Fruit fly (Drosophila melanogaster): ENCODE data around the gene FoxP.

FoxP gene

DNA sequence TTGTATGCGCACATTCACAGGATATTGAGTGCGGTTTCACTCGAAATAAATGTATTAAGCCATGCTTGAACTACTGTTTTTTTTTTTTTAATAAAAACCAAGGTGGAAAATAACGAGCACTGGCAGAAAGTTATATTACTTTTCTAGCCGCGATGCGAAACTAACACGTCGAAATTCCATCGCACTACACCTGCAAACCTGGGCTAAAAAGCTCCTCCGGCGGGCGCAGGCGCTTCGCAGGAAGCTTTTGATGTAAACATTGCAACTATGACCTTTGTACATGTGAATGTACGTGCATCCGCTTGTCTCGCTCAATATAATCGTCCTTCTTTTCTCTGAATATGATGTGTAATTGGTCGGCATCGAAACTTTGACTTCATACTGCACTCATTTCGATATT lies 9.1 kb upstream of the FoxP start, which contains the start of gene side-VII:
Gene side-VII (minus strand): TSS at position 187 of the 400 bp plus-strand sequence.
- TF ChIP-seq CG9705 (GFP tag; optimal IDR thresholded peaks at IDR 0.05) = no peak
- TF ChIP-seq Mio (GFP tag; optimal IDR thresholded peaks at IDR 0.05) = no peak
- TF ChIP-seq CrebA (GFP tag; optimal IDR thresholded peaks at IDR 0.05; ENCODE audit: borderline replicate concordance) = no peak
- TF ChIP-seq Dfd (GFP tag; optimal IDR thresholded peaks at IDR 0.05) = no peak
- no peak for TF ChIP-seq Jra (GFP tag; optimal IDR thresholded peaks at IDR 0.05)
- TF ChIP-seq CG32264 (GFP tag; optimal IDR thresholded peaks at IDR 0.05) = no peak
- TF ChIP-seq Vsx2 (GFP tag; optimal IDR thresholded peaks at IDR 0.05; ENCODE audit: partially characterized antibody) = no peak
- no peak for TF ChIP-seq Abd-B (GFP tag; optimal IDR thresholded peaks at IDR 0.05)
- TF ChIP-seq tai (GFP tag; optimal IDR thresholded peaks at IDR 0.05) = no peak
- no peak for TF ChIP-seq rgr (GFP tag; optimal IDR thresholded peaks at IDR 0.05)

DNA sequence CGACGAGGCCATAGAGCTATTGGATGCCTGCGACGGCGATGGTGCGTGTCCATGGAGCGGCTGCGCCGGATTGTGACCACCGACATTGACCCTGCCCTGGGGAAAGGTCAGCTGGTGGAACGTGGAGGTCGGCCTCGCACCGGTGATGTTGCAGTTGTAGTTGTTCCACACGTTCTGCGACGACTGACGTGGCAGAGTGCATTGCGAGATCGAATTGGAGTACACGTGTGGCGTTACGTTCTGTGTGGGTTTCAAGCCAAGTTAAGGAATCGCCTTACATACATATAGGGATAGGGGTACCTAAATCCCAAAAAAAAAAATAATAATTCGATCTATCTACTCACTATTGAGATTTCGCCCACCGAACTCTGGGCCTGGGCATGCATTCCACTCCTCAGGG lies 4.5 kb upstream of the FoxP start:
- TF ChIP-seq CG32264 (GFP tag; optimal IDR thresholded peaks at IDR 0.05) = no peak
- TF ChIP-seq fru (GFP tag; optimal IDR thresholded peaks at IDR 0.05) = no peak
- TF ChIP-seq Rel (GFP tag; optimal IDR thresholded peaks at IDR 0.05) = no peak
- TF ChIP-seq Rel (tag; optimal IDR thresholded peaks at IDR 0.05) = no peak
- no peak for TF ChIP-seq h (GFP tag; optimal IDR thresholded peaks at IDR 0.05)
- TF ChIP-seq Hnf4 (GFP tag; optimal IDR thresholded peaks at IDR 0.05) = no peak
- no peak for TF ChIP-seq HLH106 (tag; optimal IDR thresholded peaks at IDR 0.05)
- TF ChIP-seq Hr78 (GFP tag; optimal IDR thresholded peaks at IDR 0.05) = no peak
- no peak for TF ChIP-seq usp (GFP tag; optimal IDR thresholded peaks at IDR 0.05)
- no peak for TF ChIP-seq psq (GFP tag; optimal IDR thresholded peaks at IDR 0.05)
- no peak for TF ChIP-seq jim (GFP tag; optimal IDR thresholded peaks at IDR 0.05)
- TF ChIP-seq CG9705 (GFP tag; optimal IDR thresholded peaks at IDR 0.05) = no peak
- no peak for TF ChIP-seq foxo (GFP tag; optimal IDR thresholded peaks at IDR 0.05)
- TF ChIP-seq Jra (GFP tag; optimal IDR thresholded peaks at IDR 0.05) = no peak

dm6 chr3R:9733150-9733549 lies 2.5 kb upstream of the FoxP start, which contains the start of gene alphaTub85E:
alphaTub85E (minus strand) TSS chr3R:9733250.
- TF ChIP-seq Vsx2 (GFP tag; optimal IDR thresholded peaks at IDR 0.05; ENCODE audit: partially characterized antibody) (no peak), Sp1 (GFP tag; optimal IDR thresholded peaks at IDR 0.05) (no peak), jim (GFP tag; optimal IDR thresholded peaks at IDR 0.05) (no peak), ey (GFP tag; optimal IDR thresholded peaks at IDR 0.05) (no peak), CrebA (GFP tag; optimal IDR thresholded peaks at IDR 0.05; ENCODE audit: borderline replicate concordance) (no peak), Mio (GFP tag; optimal IDR thresholded peaks at IDR 0.05) (no peak), sv (GFP tag; optimal IDR thresholded peaks at IDR 0.05) (no peak), CG32264 (GFP tag; optimal IDR thresholded peaks at IDR 0.05) (no peak), lola (GFP tag; optimal IDR thresholded peaks at IDR 0.05) (no peak), psq (GFP tag; optimal IDR thresholded peaks at IDR 0.05) (no peak), Dif (GFP tag; optimal IDR thresholded peaks at IDR 0.05; ENCODE audit: partially characterized antibody) (no peak), sage (GFP tag; optimal IDR thresholded peaks at IDR 0.05) (no peak), Hr83 (GFP tag; optimal IDR thresholded peaks at IDR 0.05; ENCODE audit: poor library complexity, severe bottlenecking) (no peak), Myc (optimal IDR thresholded peaks at IDR 0.05) (no peak), Rel (GFP tag; optimal IDR thresholded peaks at IDR 0.05) (no peak), Rel (tag; optimal IDR thresholded peaks at IDR 0.05) (no peak), foxo (GFP tag; optimal IDR thresholded peaks at IDR 0.05) (no peak), tai (GFP tag; optimal IDR thresholded peaks at IDR 0.05) (no peak), Abd-B (GFP tag; optimal IDR thresholded peaks at IDR 0.05) (no peak), dmrt93B (GFP tag; optimal IDR thresholded peaks at IDR 0.05) (no peak)

dm6 chr3R:9725121-9725956 lies 5.3 kb downstream of the FoxP start, which contains the start of gene hyd:
hyd (minus strand) TSS chr3R:9725615.
- TF ChIP-seq N (GFP tag; optimal IDR thresholded peaks at IDR 0.05) = peak; percentile 78
- no peak for TF ChIP-seq pan (optimal IDR thresholded peaks at IDR 0.05)
- no peak for TF ChIP-seq Hr78 (GFP tag; optimal IDR thresholded peaks at IDR 0.05)

DNA sequence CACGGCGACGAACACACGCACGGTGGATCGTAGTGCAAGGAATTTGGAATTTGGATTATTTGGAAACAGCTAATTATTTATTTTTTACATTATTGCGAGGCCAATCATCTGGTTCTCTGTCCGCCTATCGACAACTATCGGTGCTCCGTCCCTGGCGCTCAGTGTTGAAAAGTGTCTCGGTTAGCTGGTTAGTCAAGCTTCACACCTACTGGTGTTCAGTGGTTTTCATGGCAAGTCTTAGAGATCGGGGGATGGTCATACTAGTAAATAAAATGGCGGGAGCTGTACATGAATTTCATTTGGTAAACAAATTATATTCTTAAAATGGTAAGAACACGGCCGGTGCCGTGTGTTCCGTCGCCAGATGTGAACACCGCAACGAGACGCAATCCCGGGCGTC lies 19.8 kb downstream of the FoxP start, which contains the start of the genes trbd and dmt:
Gene trbd (minus strand): TSS at position 152 of the 400 bp plus-strand sequence.
Gene dmt (plus strand): TSS at position 257 of the 400 bp plus-strand sequence.
- no peak for TF ChIP-seq Rel (GFP tag; optimal IDR thresholded peaks at IDR 0.05)
- TF ChIP-seq Rel (tag; optimal IDR thresholded peaks at IDR 0.05) = peak; percentile 93
- peak; percentile 37 for TF ChIP-seq sv (GFP tag; optimal IDR thresholded peaks at IDR 0.05)
- peak; percentile 50 for TF ChIP-seq OdsH (GFP tag; optimal IDR thresholded peaks at IDR 0.05)
- TF ChIP-seq Hr83 (GFP tag; optimal IDR thresholded peaks at IDR 0.05; ENCODE audit: poor library complexity, severe bottlenecking) = peak; percentile 71
- peak; percentile 100 for TF ChIP-seq Vsx2 (GFP tag; optimal IDR thresholded peaks at IDR 0.05; ENCODE audit: partially characterized antibody)
- TF ChIP-seq Sp1 (GFP tag; optimal IDR thresholded peaks at IDR 0.05) = no peak
- no peak for TF ChIP-seq Myc (optimal IDR thresholded peaks at IDR 0.05)
- peak; percentile 33 for TF ChIP-seq CG9705 (GFP tag; optimal IDR thresholded peaks at IDR 0.05)

Data from whole organism, wandering third instar larva.